Worm (Caenorhabditis elegans): ENCODE results near the gene C53D6.11.

C53D6.11 gene

ce11 chrIV:9045252-9045651 is 34.9 kb downstream of the C53D6.11 start, which contains the start of gene Y73F4A.1:
TSS of gene Y73F4A.1 (minus strand) at chrIV:9045352.
- TF ChIP-seq npax-4 (tag; optimal IDR thresholded peaks at IDR 0.05) (no peak), odd-2 (tag; optimal IDR thresholded peaks at IDR 0.05) (no peak), elt-4 (tag; optimal IDR thresholded peaks at IDR 0.05) (no peak), ceh-48 (tag; optimal IDR thresholded peaks at IDR 0.05) (no peak), mec-3 (tag; optimal IDR thresholded peaks at IDR 0.05; ENCODE audit: borderline replicate concordance) (no peak), ceh-30 (tag; optimal IDR thresholded peaks at IDR 0.05) (no peak), pag-3 (tag; optimal IDR thresholded peaks at IDR 0.05; ENCODE audit: borderline replicate concordance) (no peak), unc-86 (tag; optimal IDR thresholded peaks at IDR 0.05) (no peak), che-1 (tag; optimal IDR thresholded peaks at IDR 0.05) (no peak), dmd-4 (tag; optimal IDR thresholded peaks at IDR 0.05; ENCODE audit: borderline replicate concordance) (no peak)

- TF ChIP-seq fkh-6 (tag; optimal IDR thresholded peaks at IDR 0.05) (peak; percentile 26), madf-2 (tag; optimal IDR thresholded peaks at IDR 0.05) (peak; percentile 57), sdc-2 (tag; optimal IDR thresholded peaks at IDR 0.05) (peak; percentile 22), tbx-2 (tag; optimal IDR thresholded peaks at IDR 0.05) (peak; percentile 37), mec-3 (tag; optimal IDR thresholded peaks at IDR 0.05; ENCODE audit: borderline replicate concordance) (peak; percentile 16), F13H6.1 (tag; optimal IDR thresholded peaks at IDR 0.05) (peak; percentile 52), hlh-6 (tag; optimal IDR thresholded peaks at IDR 0.05) (peak; percentile 2), elt-4 (tag; optimal IDR thresholded peaks at IDR 0.05) (peak; percentile 88), hlh-8 (tag; optimal IDR thresholded peaks at IDR 0.05) (peak; percentile 30), ceh-34 (tag; optimal IDR thresholded peaks at IDR 0.05) (peak; percentile 5)
Observed at ce11 chrIV:9048096-9048495, 37.7 kb downstream of the C53D6.11 start.

- TF ChIP-seq K02D7.2 (tag; optimal IDR thresholded peaks at IDR 0.05), result no peak
- TF ChIP-seq lim-6 (tag; optimal IDR thresholded peaks at IDR 0.05), result no peak
- no peak for TF ChIP-seq ceh-45 (GFP tag; IDR thresholded peaks at IDR 0.05)
- TF ChIP-seq odd-2 (tag; optimal IDR thresholded peaks at IDR 0.05), result no peak
- no peak for TF ChIP-seq pha-4 (tag; optimal IDR thresholded peaks at IDR 0.05)
- no peak for TF ChIP-seq madf-2 (tag; optimal IDR thresholded peaks at IDR 0.05)
- no peak for TF ChIP-seq ahr-1 (tag; optimal IDR thresholded peaks at IDR 0.05)
- no peak for TF ChIP-seq pqm-1 (tag; optimal IDR thresholded peaks at IDR 0.05)
- no peak for TF ChIP-seq ceh-31 (tag; optimal IDR thresholded peaks at IDR 0.05)
- no peak for TF ChIP-seq hlh-15 (tag; optimal IDR thresholded peaks at IDR 0.05)
- TF ChIP-seq ceh-9 (tag; optimal IDR thresholded peaks at IDR 0.05), result no peak
- TF ChIP-seq fkh-6 (tag; optimal IDR thresholded peaks at IDR 0.05), result no peak
- TF ChIP-seq nhr-11 (tag; optimal IDR thresholded peaks at IDR 0.05), result no peak
- no peak for TF ChIP-seq ets-4 (tag; optimal IDR thresholded peaks at IDR 0.05)
- TF ChIP-seq ceh-24 (tag; optimal IDR thresholded peaks at IDR 0.05), result no peak
- TF ChIP-seq unc-3 (GFP tag; conservative IDR thresholded peaks at IDR 0.05), result no peak
- no peak for TF ChIP-seq unc-3 (tag; optimal IDR thresholded peaks at IDR 0.05)
Observed at ce11 chrIV:9051036-9051435, 40.7 kb downstream of the C53D6.11 start.

- TF ChIP-seq hlh-8 (tag; optimal IDR thresholded peaks at IDR 0.05), result no peak
- no peak for TF ChIP-seq ceh-31 (tag; optimal IDR thresholded peaks at IDR 0.05)
- TF ChIP-seq ahr-1 (tag; optimal IDR thresholded peaks at IDR 0.05), result no peak
- no peak for TF ChIP-seq pqm-1 (tag; optimal IDR thresholded peaks at IDR 0.05)
- no peak for TF ChIP-seq unc-55 (GFP tag; optimal IDR thresholded peaks at IDR 0.05)
Observed at ce11 chrIV:9051510-9052175, 41.3 kb downstream of the C53D6.11 start.

- TF ChIP-seq ceh-24 (tag; optimal IDR thresholded peaks at IDR 0.05), result no peak
- TF ChIP-seq ztf-16 (tag; optimal IDR thresholded peaks at IDR 0.05), result no peak
- TF ChIP-seq Y22D7AL.16 (tag; optimal IDR thresholded peaks at IDR 0.05), result no peak
- TF ChIP-seq che-1 (tag; optimal IDR thresholded peaks at IDR 0.05), result no peak
- TF ChIP-seq eyg-1 (tag; optimal IDR thresholded peaks at IDR 0.05), result no peak
- TF ChIP-seq madf-2 (tag; optimal IDR thresholded peaks at IDR 0.05), result no peak
- no peak for TF ChIP-seq unc-42 (tag; optimal IDR thresholded peaks at IDR 0.05)
- TF ChIP-seq npax-4 (tag; optimal IDR thresholded peaks at IDR 0.05), result no peak
- no peak for TF ChIP-seq ceh-48 (tag; optimal IDR thresholded peaks at IDR 0.05)
- TF ChIP-seq K09A11.1 (tag; optimal IDR thresholded peaks at IDR 0.05; ENCODE audit: insufficient read depth), result no peak
- TF ChIP-seq C38D4.7 (GFP tag; optimal IDR thresholded peaks at IDR 0.05), result no peak
- no peak for TF ChIP-seq elt-4 (tag; optimal IDR thresholded peaks at IDR 0.05)
- no peak for TF ChIP-seq unc-86 (tag; optimal IDR thresholded peaks at IDR 0.05)
- TF ChIP-seq dmd-4 (tag; optimal IDR thresholded peaks at IDR 0.05; ENCODE audit: borderline replicate concordance), result no peak
- TF ChIP-seq syd-9 (tag; optimal IDR thresholded peaks at IDR 0.05), result no peak
- no peak for TF ChIP-seq ceh-2 (tag; optimal IDR thresholded peaks at IDR 0.05)
- TF ChIP-seq hlh-15 (tag; optimal IDR thresholded peaks at IDR 0.05), result no peak
- no peak for TF ChIP-seq ceh-45 (GFP tag; IDR thresholded peaks at IDR 0.05)
Observed at ce11 chrIV:9053403-9053802, 43.0 kb downstream of the C53D6.11 start.

Data from whole organism, late embryonic.